Worm (Caenorhabditis elegans): Measurements from ENCODE around the gene F44F4.10.

DNA sequence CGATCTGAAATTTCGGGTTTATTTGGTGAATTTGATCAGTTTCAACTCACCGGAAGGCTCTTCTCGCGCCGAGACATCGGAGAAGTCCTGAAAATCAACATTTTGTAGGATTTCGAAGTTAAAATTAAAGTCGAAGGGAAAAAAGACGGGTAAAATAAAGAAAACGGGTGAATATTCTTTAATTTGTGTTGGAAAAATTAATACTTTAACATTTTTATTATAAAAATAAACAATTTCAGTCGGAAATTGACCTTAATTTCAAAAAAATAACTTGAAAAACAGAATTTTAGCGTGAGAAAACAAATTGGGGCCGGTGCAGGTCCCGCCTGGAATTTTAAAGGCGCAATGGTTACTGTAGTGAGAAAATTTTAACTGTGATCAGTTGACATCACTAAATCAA is 36.0 kb upstream of the F44F4.10 start, which contains the start of gene nos-1:
- no peak for TF ChIP-seq aly-1 (tag; optimal IDR thresholded peaks at IDR 0.05)
- TF ChIP-seq ama-1 (optimal IDR thresholded peaks at IDR 0.05) = no peak
- no peak for TF ChIP-seq hmg-4 (GFP tag; optimal IDR thresholded peaks at IDR 0.05)
- no peak for TF ChIP-seq F13C5.2 (tag; optimal IDR thresholded peaks at IDR 0.05)
- no peak for TF ChIP-seq hmbx-1 (tag; optimal IDR thresholded peaks at IDR 0.05)
- no peak for TF ChIP-seq sea-1 (GFP tag; conservative IDR thresholded peaks at IDR 0.05)
